Worm (Caenorhabditis elegans) whole organism, L3 larva: Measurements from ENCODE around the gene F41D9.2.

Experiments
- R02D3.7 ChIP-seq: fragments of 150-350 bp; optimal IDR thresholded peaks from 2 replicates; lab custom pipeline; 2014; ENCODE audit warnings: missing biosample characterization, missing genetic modification characterization
- ZK546.5 ChIP-seq: sonication (generic microtip); optimal IDR thresholded peaks from 2 replicates; lab custom pipeline; 2017; ENCODE audit warnings: missing biosample characterization, missing genetic modification characterization
- aly-2 ChIP-seq: fragments of 150-350 bp; optimal IDR thresholded peaks from 2 replicates; lab custom pipeline; 2014; ENCODE audit warnings: missing biosample characterization, missing genetic modification characterization
- ama-1 ChIP-seq: fragments of 150-350 bp; optimal IDR thresholded peaks from 2 replicates; lab custom pipeline; 2018
- ceh-16 ChIP-seq: sonication (generic microtip); optimal IDR thresholded peaks from 2 replicates; lab custom pipeline; 2017; ENCODE audit warnings: missing biosample characterization, missing genetic modification characterization
- ceh-28 ChIP-seq: fragments of 150-350 bp; optimal IDR thresholded peaks from 2 replicates; lab custom pipeline; 2014; ENCODE audit warnings: missing biosample characterization, missing genetic modification reagents, missing genetic modification characterization
- ceh-82 ChIP-seq: fragments of 150-350 bp; optimal IDR thresholded peaks from 2 replicates; lab custom pipeline; 2014; ENCODE audit warnings: missing biosample characterization, missing genetic modification characterization
- ceh-9 ChIP-seq: sonication (generic microtip); optimal IDR thresholded peaks from 2 replicates; lab custom pipeline; 2018; ENCODE audit warnings: missing biosample characterization, missing genetic modification characterization
- daf-12 ChIP-seq: fragments of 150-350 bp; optimal IDR thresholded peaks from 2 replicates; lab custom pipeline; 2014; ENCODE audit warnings: missing biosample characterization, missing genetic modification reagents, missing genetic modification characterization
- egl-27 ChIP-seq: sonication (generic microtip); optimal IDR thresholded peaks from 4 replicates; lab custom pipeline; 2017; ENCODE audit warnings: missing biosample characterization, missing genetic modification reagents, missing genetic modification characterization
- egl-5 ChIP-seq: fragments of 150-350 bp; optimal IDR thresholded peaks from 2 replicates; lab custom pipeline; 2017; ENCODE audit warnings: missing biosample characterization, missing genetic modification reagents, missing genetic modification characterization, inconsistent platforms
- elt-1 ChIP-seq: fragments of 150-350 bp; optimal IDR thresholded peaks from 2 replicates; lab custom pipeline; 2014; ENCODE audit warnings: missing biosample characterization, missing genetic modification characterization
- elt-2 ChIP-seq: sonication (generic microtip); optimal IDR thresholded peaks from 2 replicates; lab custom pipeline; 2016; ENCODE audit warnings: missing genetic modification reagents, mild to moderate bottlenecking, missing genetic modification characterization, missing compliant biosample characterization
- elt-3 ChIP-seq, 3 experiments: fragments of 150-350 bp in 1 of 3; sonication (generic microtip) in 2 of 3; optimal IDR thresholded peaks; 2 replicates in 2 of 3; 4 replicates in 1 of 3; lab custom pipeline; 2014 to 2017; ENCODE audit warnings: missing biosample characterization in 3 of 3, missing genetic modification characterization in 3 of 3
- eor-1 ChIP-seq, 2 experiments: fragments of 150-350 bp; optimal IDR thresholded peaks; 2 replicates each; lab custom pipeline; 2014 to 2018; ENCODE audit warnings: missing biosample characterization in 2 of 2, missing genetic modification characterization in 2 of 2
- fkh-10 ChIP-seq: sonication (generic microtip); optimal IDR thresholded peaks from 2 replicates; lab custom pipeline; 2017; ENCODE audit warnings: missing biosample characterization, missing genetic modification reagents, missing genetic modification characterization
- fkh-2 ChIP-seq: fragments of 150-350 bp; optimal IDR thresholded peaks from 2 replicates; lab custom pipeline; 2014; ENCODE audit warnings: missing biosample characterization, missing genetic modification reagents, missing genetic modification characterization
- fos-1 ChIP-seq: fragments of 150-350 bp; optimal IDR thresholded peaks from 2 replicates; lab custom pipeline; 2014; ENCODE audit warnings: missing biosample characterization, missing genetic modification characterization
- hmg-11 ChIP-seq: sonication (generic microtip); optimal IDR thresholded peaks from 2 replicates; lab custom pipeline; 2016; ENCODE audit warnings: missing genetic modification characterization, missing compliant biosample characterization
- jun-1 ChIP-seq: fragments of 150-350 bp; optimal IDR thresholded peaks from 2 replicates; lab custom pipeline; 2014; ENCODE audit warnings: missing biosample characterization, missing genetic modification reagents, missing genetic modification characterization
- lin-15B ChIP-seq: fragments of 150-350 bp; optimal IDR thresholded peaks from 2 replicates; lab custom pipeline; 2014; ENCODE audit warnings: missing biosample characterization, missing genetic modification characterization
- lin-39 ChIP-seq: fragments of 150-350 bp; optimal IDR thresholded peaks from 2 replicates; lab custom pipeline; 2018; ENCODE audit warnings: missing biosample characterization, missing genetic modification reagents, missing genetic modification characterization
- lsy-12 ChIP-seq: sonication (generic microtip); optimal IDR thresholded peaks from 2 replicates; lab custom pipeline; 2016; ENCODE audit warnings: mild to moderate bottlenecking, missing genetic modification characterization, missing compliant biosample characterization
- mdl-1 ChIP-seq: fragments of 150-350 bp; optimal IDR thresholded peaks from 2 replicates; lab custom pipeline; 2014; ENCODE audit warnings: missing biosample characterization, missing genetic modification characterization
- nfya-1 ChIP-seq: sonication (generic microtip); optimal IDR thresholded peaks from 2 replicates; lab custom pipeline; 2017; ENCODE audit warnings: missing genetic modification characterization, mild to moderate bottlenecking, missing compliant biosample characterization, antibody characterized with exemption, moderate library complexity; ENCODE audit not compliant: insufficient read depth
- nhr-23 ChIP-seq: fragments of 150-350 bp; optimal IDR thresholded peaks from 2 replicates; lab custom pipeline; 2014; ENCODE audit warnings: missing biosample characterization, missing genetic modification reagents, missing genetic modification characterization
- nhr-237 ChIP-seq: fragments of 150-350 bp; optimal IDR thresholded peaks from 2 replicates; lab custom pipeline; 2014; ENCODE audit warnings: missing biosample characterization, missing genetic modification characterization
- nhr-25 ChIP-seq: sonication (generic microtip); optimal IDR thresholded peaks from 2 replicates; lab custom pipeline; 2017; ENCODE audit warnings: missing biosample characterization, missing genetic modification characterization
- nhr-28 ChIP-seq: fragments of 150-350 bp; optimal IDR thresholded peaks from 2 replicates; lab custom pipeline; 2014; ENCODE audit warnings: missing biosample characterization, missing genetic modification characterization
- nhr-67 ChIP-seq: fragments of 150-350 bp; optimal IDR thresholded peaks from 2 replicates; lab custom pipeline; 2014; ENCODE audit warnings: missing biosample characterization, missing genetic modification characterization
- nhr-76 ChIP-seq: fragments of 150-350 bp; sonication (generic microtip); optimal IDR thresholded peaks from 5 replicates; lab custom pipeline; 2014; ENCODE audit warnings: missing biosample characterization, missing genetic modification characterization
- nhr-77 ChIP-seq: fragments of 150-350 bp; optimal IDR thresholded peaks from 2 replicates; lab custom pipeline; 2014; ENCODE audit warnings: missing biosample characterization, missing genetic modification characterization
- pha-4 ChIP-seq: fragments of 150-350 bp; optimal IDR thresholded peaks from 2 replicates; lab custom pipeline; 2014; ENCODE audit warnings: missing biosample characterization, missing genetic modification reagents, missing genetic modification characterization
- pqm-1 ChIP-seq: fragments of 150-350 bp; optimal IDR thresholded peaks from 2 replicates; lab custom pipeline; 2017; ENCODE audit warnings: missing biosample characterization, missing genetic modification characterization, inconsistent platforms
- sea-2 ChIP-seq: fragments of 150-350 bp; sonication (generic microtip); optimal IDR thresholded peaks from 4 replicates; lab custom pipeline; 2014; ENCODE audit warnings: missing biosample characterization, missing genetic modification reagents, missing genetic modification characterization
- skn-1 ChIP-seq: fragments of 150-350 bp; optimal IDR thresholded peaks from 2 replicates; lab custom pipeline; 2014; ENCODE audit warnings: missing biosample characterization, missing genetic modification characterization
- snpc-4 ChIP-seq: fragments of 150-350 bp; optimal IDR thresholded peaks from 2 replicates; lab custom pipeline; 2014; ENCODE audit warnings: missing biosample characterization, missing genetic modification characterization
- tbx-2 ChIP-seq: sonication (generic microtip); optimal IDR thresholded peaks from 2 replicates; lab custom pipeline; 2016; ENCODE audit warnings: mild to moderate bottlenecking, missing genetic modification characterization, missing compliant biosample characterization
- unc-39 ChIP-seq: sonication (generic microtip); optimal IDR thresholded peaks from 4 replicates; lab custom pipeline; 2017; ENCODE audit warnings: missing biosample characterization, missing genetic modification characterization
- unc-62 ChIP-seq: fragments of 150-350 bp; sonication (generic microtip); optimal IDR thresholded peaks from 4 replicates; lab custom pipeline; 2014; ENCODE audit warnings: missing biosample characterization, missing genetic modification reagents, missing genetic modification characterization
- zag-1 ChIP-seq: fragments of 150-350 bp; optimal IDR thresholded peaks from 2 replicates; lab custom pipeline; 2014; ENCODE audit warnings: missing biosample characterization, missing genetic modification characterization
- ztf-11 ChIP-seq: fragments of 150-350 bp; optimal IDR thresholded peaks from 2 replicates; lab custom pipeline; 2014; ENCODE audit warnings: missing biosample characterization, missing genetic modification characterization
- ztf-4 ChIP-seq: fragments of 150-350 bp; optimal IDR thresholded peaks from 2 replicates; lab custom pipeline; 2014; ENCODE audit warnings: missing biosample characterization, missing genetic modification characterization

The F41D9.2 gene

DNA sequence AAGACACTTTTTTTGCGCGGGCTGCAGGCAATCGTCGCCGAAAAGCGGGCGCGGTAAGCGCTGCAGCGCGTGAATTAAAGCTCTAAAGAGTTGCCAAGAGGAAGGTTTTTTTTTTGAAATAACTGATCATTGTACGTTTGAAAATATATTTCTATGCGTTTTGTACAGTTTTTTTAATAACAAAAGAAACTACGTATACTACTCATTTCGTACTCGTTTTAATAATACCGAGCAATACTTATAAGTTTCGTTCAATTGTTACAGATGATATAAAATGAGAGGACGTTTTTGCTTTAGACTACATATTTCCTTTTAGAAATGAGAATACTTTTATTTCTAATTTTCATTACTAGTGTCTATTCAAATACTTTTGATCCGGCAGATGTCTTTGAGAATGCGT, 12.8 kb downstream of the F41D9.2 start, which contains the start of gene nep-15:
Gene nep-15, plus strand, starts transcription at position 301 of the 400 bp plus-strand sequence.
- TF ChIP-seq unc-39 (no peak), R02D3.7 (tag; lab: Kevin White, UChicago) (no peak), jun-1 (no peak), aly-2 (tag; lab: Kevin White, UChicago) (no peak), nfya-1 (no peak), mdl-1 (tag; lab: Kevin White, UChicago) (no peak), zag-1 (tag; lab: Kevin White, UChicago) (no peak), ztf-4 (tag; lab: Kevin White, UChicago) (no peak), daf-12 (tag; lab: Kevin White, UChicago) (no peak), lsy-12 (no peak), nhr-23 (tag; lab: Kevin White, UChicago) (no peak), fos-1 (no peak), eor-1 (tag; optimal IDR thresholded peaks at IDR 0.05; lab: Kevin White, UChicago) (no peak), nhr-237 (tag; lab: Kevin White, UChicago) (no peak), elt-3 (tag; optimal IDR thresholded peaks at IDR 0.05; lab: Kevin White, UChicago) (no peak), nhr-25 (tag; lab: Kevin White, UChicago) (no peak)

- TF ChIP-seq R02D3.7 (tag; lab: Kevin White, UChicago): peak; percentile 42
- no peak for TF ChIP-seq fkh-2 (tag; lab: Kevin White, UChicago)
- TF ChIP-seq egl-5 (tag; lab: Kevin White, UChicago): no peak
- TF ChIP-seq nhr-67 (tag; lab: Kevin White, UChicago): no peak
- TF ChIP-seq ztf-11 (tag; lab: Kevin White, UChicago): no peak
- TF ChIP-seq tbx-2: peak; percentile 72
- TF ChIP-seq egl-27: peak; percentile 3
- TF ChIP-seq ceh-28: peak; percentile 45
- peak; percentile 64 for TF ChIP-seq lin-15B (tag; lab: Kevin White, UChicago)
- TF ChIP-seq snpc-4 (tag; lab: Kevin White, UChicago): peak; percentile 69
- no peak for TF ChIP-seq nhr-76
- TF ChIP-seq nhr-237 (tag; lab: Kevin White, UChicago): no peak
- no peak for TF ChIP-seq skn-1 (tag; lab: Kevin White, UChicago)
- no peak for TF ChIP-seq elt-1 (tag; lab: Kevin White, UChicago)
- TF ChIP-seq jun-1: peak; percentile 81
- no peak for TF ChIP-seq ama-1 (lab: Kevin White, UChicago)
- no peak for TF ChIP-seq fos-1
- TF ChIP-seq unc-62 (GFP tag; lab: Kevin White, UChicago): no peak
- TF ChIP-seq daf-12 (tag; lab: Kevin White, UChicago): no peak
- TF ChIP-seq sea-2: no peak
- TF ChIP-seq lin-39 (tag; lab: Kevin White, UChicago): peak; percentile 63
- peak; percentile 82 for TF ChIP-seq pqm-1 (tag; lab: Kevin White, UChicago)
- peak; percentile 8 for TF ChIP-seq lsy-12
- TF ChIP-seq nhr-77 (tag; lab: Kevin White, UChicago): no peak
- TF ChIP-seq pha-4: peak; percentile 80
- peak; percentile 86 for TF ChIP-seq nfya-1
- no peak for TF ChIP-seq aly-2 (tag; lab: Kevin White, UChicago)
- peak; percentile 62 for TF ChIP-seq elt-2
- peak; percentile 56 for TF ChIP-seq hmg-11 (tag; lab: Kevin White, UChicago)
- no peak for TF ChIP-seq eor-1 (tag; optimal IDR thresholded peaks at IDR 0.05; lab: Kevin White, UChicago)
- TF ChIP-seq nhr-25 (tag; lab: Kevin White, UChicago): no peak
These were observed 16.5 kb downstream of the F41D9.2 start for ce11 chrX:8368210-8368609.

ce11 chrX:8367553-8367952, 17.2 kb downstream of the F41D9.2 start, which contains the start of gene F40B5.2:
Gene F40B5.2 (plus strand): TSS chrX:8367853.
- TF ChIP-seq lin-15B (tag; lab: Kevin White, UChicago) (no peak), ceh-9 (no peak), R02D3.7 (tag; lab: Kevin White, UChicago) (no peak), lsy-12 (no peak), daf-12 (tag; lab: Kevin White, UChicago) (no peak), egl-5 (tag; lab: Kevin White, UChicago) (no peak), zag-1 (tag; lab: Kevin White, UChicago) (no peak), ceh-82 (tag; lab: Kevin White, UChicago) (no peak), elt-2 (no peak), lin-39 (tag; lab: Kevin White, UChicago) (no peak), ceh-16 (tag; lab: Kevin White, UChicago) (no peak), nhr-28 (tag; lab: Kevin White, UChicago) (no peak), ZK546.5 (tag; lab: Kevin White, UChicago) (no peak), nhr-23 (tag; lab: Kevin White, UChicago) (no peak), ceh-28 (no peak), nhr-25 (tag; lab: Kevin White, UChicago) (no peak), jun-1 (no peak), fkh-10 (GFP tag; lab: Kevin White, UChicago) (no peak), ama-1 (lab: Kevin White, UChicago) (no peak), nhr-77 (tag; lab: Kevin White, UChicago) (no peak)
